Fruit fly (Drosophila melanogaster) whole organism, embryonic: Measurements from ENCODE around the gene CG9776.

Source experiments
- B-H1 ChIP-seq: fragments of 200-800 bp; sonication (Bioruptor generic); IDR thresholded peaks from 3 replicates; pipeline ENCODE4 v1.3.6; 2022; ENCODE audit warnings: missing biosample characterization, missing genetic modification characterization
- Bteb2 ChIP-seq: fragments of 200-800 bp; sonication (Bioruptor generic); optimal IDR thresholded peaks from 2 replicates; lab custom pipeline; 2016; ENCODE audit warnings: missing biosample characterization, missing genetic modification characterization
- CG10321 ChIP-seq: fragments of 200-800 bp; sonication (Bioruptor generic); IDR thresholded peaks from 2 replicates; pipeline ENCODE4 v1.3.6; 2022; ENCODE audit warnings: missing biosample characterization, missing genetic modification characterization
- CG10543 ChIP-seq: fragments of 200-800 bp; sonication (Bioruptor generic); optimal IDR thresholded peaks from 3 replicates; lab custom pipeline; 2017; ENCODE audit warnings: missing biosample characterization, mild to moderate bottlenecking, missing genetic modification characterization, moderate library complexity
- CG10565 ChIP-seq: fragments of 200-800 bp; sonication (Bioruptor generic); optimal IDR thresholded peaks from 3 replicates; lab custom pipeline; 2016; ENCODE audit warnings: missing biosample characterization, mild to moderate bottlenecking, missing genetic modification characterization
- CG11696 ChIP-seq: fragments of 200-800 bp; sonication (Bioruptor generic); IDR thresholded peaks from 2 replicates; pipeline ENCODE4 v1.3.6; 2022; ENCODE audit warnings: missing biosample characterization, missing genetic modification characterization
- CG14667 ChIP-seq: fragments of 200-800 bp; sonication (Bioruptor generic); IDR thresholded peaks from 2 replicates; pipeline ENCODE4 v1.3.6; 2022; ENCODE audit warnings: missing biosample characterization, missing genetic modification characterization
- CG14965 ChIP-seq: fragments of 200-800 bp; sonication (Bioruptor generic); optimal IDR thresholded peaks from 2 replicates; lab custom pipeline; 2016; ENCODE audit warnings: missing biosample characterization, missing genetic modification characterization, borderline replicate concordance
- CG15514 ChIP-seq: fragments of 200-800 bp; sonication (Bioruptor generic); optimal IDR thresholded peaks from 3 replicates; lab custom pipeline; 2017; ENCODE audit warnings: missing biosample characterization, missing genetic modification characterization, mild to moderate bottlenecking, moderate library complexity, missing genetic modification reagents
- CG15696 ChIP-seq: fragments of 200-800 bp; sonication (Bioruptor generic); optimal IDR thresholded peaks from 2 replicates; lab custom pipeline; 2019; ENCODE audit warnings: missing biosample characterization, mild to moderate bottlenecking, missing genetic modification characterization, moderate library complexity
- CG16863 ChIP-seq: fragments of 200-800 bp; sonication (Bioruptor generic); optimal IDR thresholded peaks from 3 replicates; lab custom pipeline; 2016; ENCODE audit warnings: missing biosample characterization, missing genetic modification characterization
- CG17612 ChIP-seq: fragments of 200-800 bp; sonication (Bioruptor generic); IDR thresholded peaks from 2 replicates; pipeline ENCODE4 v1.3.6; 2022; ENCODE audit warnings: missing biosample characterization, missing genetic modification characterization
- CG18011 ChIP-seq: fragments of 200-800 bp; sonication (Bioruptor generic); optimal IDR thresholded peaks from 2 replicates; lab custom pipeline; 2017; ENCODE audit warnings: missing biosample characterization, missing genetic modification characterization, mild to moderate bottlenecking, moderate library complexity, missing genotype
- CG6683 ChIP-seq: fragments of 200-800 bp; sonication (Bioruptor generic); optimal IDR thresholded peaks from 2 replicates; lab custom pipeline; 2017; ENCODE audit warnings: missing biosample characterization, mild to moderate bottlenecking, missing genetic modification characterization, missing genetic modification reagents
- CG7271 ChIP-seq: fragments of 200-800 bp; sonication (Bioruptor generic); optimal IDR thresholded peaks from 2 replicates; lab custom pipeline; 2018; ENCODE audit warnings: missing biosample characterization, mild to moderate bottlenecking, missing genetic modification characterization, moderate library complexity
- CG7372 ChIP-seq: fragments of 200-800 bp; sonication (Bioruptor generic); IDR thresholded peaks from 2 replicates; pipeline ENCODE4 v1.3.6; 2022; ENCODE audit warnings: missing biosample characterization, missing genetic modification characterization
- CG7963 ChIP-seq: fragments of 200-800 bp; sonication (Bioruptor generic); IDR thresholded peaks from 3 replicates; pipeline ENCODE4 v1.3.6; 2022; ENCODE audit warnings: missing biosample characterization, missing genetic modification characterization; ENCODE audit not compliant: partially characterized antibody
- CG8944 ChIP-seq: fragments of 200-800 bp; sonication (Bioruptor generic); optimal IDR thresholded peaks from 3 replicates; lab custom pipeline; 2016; ENCODE audit warnings: missing biosample characterization, missing genetic modification characterization
- CrebB ChIP-seq: fragments of 200-800 bp; sonication (Bioruptor generic); optimal IDR thresholded peaks from 3 replicates; lab custom pipeline; 2018; ENCODE audit warnings: missing biosample characterization, mild to moderate bottlenecking, missing genetic modification characterization
- D19A ChIP-seq: fragments of 200-800 bp; optimal IDR thresholded peaks from 3 replicates; lab custom pipeline; 2019; ENCODE audit warnings: missing biosample characterization, mild to moderate bottlenecking, missing genetic modification characterization, moderate library complexity
- Deaf1 ChIP-seq: fragments of 200-800 bp; optimal IDR thresholded peaks from 3 replicates; lab custom pipeline; 2019; ENCODE audit warnings: missing biosample characterization, mild to moderate bottlenecking, missing genetic modification characterization, moderate library complexity
- HHEX ChIP-seq: fragments of 200-800 bp; sonication (Bioruptor generic); optimal IDR thresholded peaks from 3 replicates; lab custom pipeline; 2017; ENCODE audit warnings: missing biosample characterization, mild to moderate bottlenecking, missing genetic modification characterization, missing genetic modification reagents
- MTF-1 ChIP-seq: fragments of 200-800 bp; sonication (Bioruptor generic); optimal IDR thresholded peaks from 2 replicates; lab custom pipeline; 2018; ENCODE audit warnings: missing biosample characterization, mild to moderate bottlenecking, missing genetic modification characterization, borderline replicate concordance
- Mad ChIP-seq: fragments of 200-800 bp; sonication (Bioruptor generic); optimal IDR thresholded peaks from 2 replicates; lab custom pipeline; 2016; ENCODE audit warnings: missing biosample characterization, missing genetic modification characterization
- Nf-YB ChIP-seq: fragments of 200-800 bp; sonication (Bioruptor generic); optimal IDR thresholded peaks from 3 replicates; lab custom pipeline; 2019; ENCODE audit warnings: missing biosample characterization, mild to moderate bottlenecking, missing genetic modification characterization, moderate library complexity
- Oli ChIP-seq: fragments of 200-800 bp; sonication (Bioruptor generic); optimal IDR thresholded peaks from 2 replicates; lab custom pipeline; 2018; ENCODE audit warnings: missing biosample characterization, mild to moderate bottlenecking, missing genetic modification characterization, moderate library complexity
- Ptx1 ChIP-seq: fragments of 200-800 bp; sonication (Bioruptor generic); IDR thresholded peaks from 2 replicates; pipeline ENCODE4 v1.3.6; 2022; ENCODE audit warnings: missing biosample characterization, missing genetic modification characterization
- Sin3A ChIP-seq: fragments of >200 bp; optimal IDR thresholded peaks from 2 replicates; lab custom pipeline; 2018
- ap ChIP-seq: fragments of 200-800 bp; sonication (Bioruptor generic); IDR thresholded peaks from 2 replicates; pipeline ENCODE4 v1.3.6; 2022; ENCODE audit warnings: missing biosample characterization, missing genetic modification characterization
- bab2 ChIP-seq: fragments of 200-800 bp; sonication (Bioruptor generic); optimal IDR thresholded peaks from 2 replicates; lab custom pipeline; 2016; ENCODE audit warnings: missing biosample characterization, missing genetic modification characterization
- bbx ChIP-seq: fragments of 200-800 bp; sonication (Bioruptor generic); IDR thresholded peaks from 2 replicates; pipeline ENCODE4 v1.3.6; 2022; ENCODE audit warnings: missing biosample characterization, missing genetic modification characterization; ENCODE audit not compliant: partially characterized antibody
- cad ChIP-seq: fragments of >200 bp; optimal IDR thresholded peaks from 2 replicates; lab custom pipeline; 2017; ENCODE audit warnings: missing biosample characterization, missing genetic modification characterization
- cato ChIP-seq: fragments of 200-800 bp; sonication (Bioruptor generic); optimal IDR thresholded peaks from 2 replicates; lab custom pipeline; 2016; ENCODE audit warnings: missing biosample characterization, missing genetic modification characterization, borderline replicate concordance
- cg ChIP-seq: fragments of 200-800 bp; sonication (Bioruptor generic); optimal IDR thresholded peaks from 3 replicates; lab custom pipeline; 2019; ENCODE audit warnings: missing biosample characterization, mild to moderate bottlenecking, missing genetic modification characterization, moderate library complexity
- chif ChIP-seq, 2 experiments: fragments of 200-800 bp; sonication (Bioruptor generic); optimal IDR thresholded peaks; 3 replicates each; lab custom pipeline; 2016; ENCODE audit warnings: missing biosample characterization in 2 of 2, missing genetic modification characterization in 2 of 2
- dan ChIP-seq: fragments of 200-800 bp; sonication (Bioruptor generic); IDR thresholded peaks from 2 replicates; pipeline ENCODE4 v1.3.6; 2022; ENCODE audit warnings: missing biosample characterization, missing genetic modification characterization
- ewg ChIP-seq: fragments of 200-800 bp; sonication (Bioruptor generic); optimal IDR thresholded peaks from 3 replicates; lab custom pipeline; 2017; ENCODE audit warnings: mild to moderate bottlenecking, missing biosample characterization, missing genetic modification reagents, missing genetic modification characterization
- eyg ChIP-seq: fragments of 200-800 bp; sonication (Bioruptor generic); optimal IDR thresholded peaks from 3 replicates; lab custom pipeline; 2016; ENCODE audit warnings: missing biosample characterization, missing genetic modification characterization
- fd64A ChIP-seq: fragments of 200-800 bp; sonication (Bioruptor generic); optimal IDR thresholded peaks from 3 replicates; lab custom pipeline; 2018; ENCODE audit warnings: missing biosample characterization, mild to moderate bottlenecking, missing genetic modification characterization
- gce ChIP-seq: fragments of 200-800 bp; sonication (Bioruptor generic); IDR thresholded peaks from 3 replicates; pipeline ENCODE4 v1.3.6; 2022; ENCODE audit warnings: missing biosample characterization, missing genetic modification characterization
- gcm ChIP-seq: fragments of 200-800 bp; sonication (Bioruptor generic); optimal IDR thresholded peaks from 2 replicates; lab custom pipeline; 2019; ENCODE audit warnings: missing biosample characterization, mild to moderate bottlenecking, missing genetic modification characterization, moderate library complexity
- gsb-n ChIP-seq: fragments of 200-800 bp; sonication (Bioruptor generic); optimal IDR thresholded peaks from 3 replicates; lab custom pipeline; 2018; ENCODE audit warnings: missing biosample characterization, mild to moderate bottlenecking, missing genetic modification characterization
- jing ChIP-seq: fragments of 200-800 bp; sonication (Bioruptor generic); optimal IDR thresholded peaks from 2 replicates; lab custom pipeline; 2018; ENCODE audit warnings: missing biosample characterization, mild to moderate bottlenecking, missing genetic modification characterization
- kah ChIP-seq: fragments of 200-800 bp; sonication (Bioruptor generic); optimal IDR thresholded peaks from 2 replicates; lab custom pipeline; 2018; ENCODE audit warnings: missing biosample characterization, mild to moderate bottlenecking, missing genetic modification characterization
- lola ChIP-seq, 3 experiments: fragments of >200 bp in 2 of 3; fragments of 200-800 bp in 1 of 3; sonication (Bioruptor generic) in 1 of 3; optimal IDR thresholded peaks; 2 replicates each; lab custom pipeline; 2017 to 2019; ENCODE audit warnings: missing biosample characterization in 3 of 3, missing genetic modification characterization in 3 of 3, mild to moderate bottlenecking in 1 of 3, moderate library complexity in 1 of 3
- pan ChIP-seq, 4 experiments: fragments of >200 bp in 3 of 4; fragments of 200-800 bp in 1 of 4; sonication (Bioruptor generic) in 1 of 4; optimal IDR thresholded peaks in 3 of 4; IDR thresholded peaks in 1 of 4; 2 replicates each; pipeline versions ENCODE4 v1.3.6 to Lab custom; 2017 to 2022; ENCODE audit warnings: missing biosample characterization in 2 of 4, missing genetic modification characterization in 2 of 4, mixed read lengths in 1 of 4
- pum ChIP-seq: fragments of 200-800 bp; sonication (Bioruptor generic); optimal IDR thresholded peaks from 2 replicates; lab custom pipeline; 2016; ENCODE audit warnings: missing biosample characterization, missing genetic modification characterization
- slou ChIP-seq: fragments of 200-800 bp; sonication (Bioruptor generic); optimal IDR thresholded peaks from 3 replicates; lab custom pipeline; 2016; ENCODE audit warnings: missing biosample characterization, missing genetic modification characterization
- slp2 ChIP-seq: fragments of 200-800 bp; sonication (Bioruptor generic); optimal IDR thresholded peaks from 2 replicates; lab custom pipeline; 2016; ENCODE audit warnings: missing biosample characterization, missing genetic modification characterization
- usp ChIP-seq: fragments of >200 bp; optimal IDR thresholded peaks from 2 replicates; lab custom pipeline; 2017; ENCODE audit warnings: missing biosample characterization, missing genetic modification characterization

The CG9776 gene

dm6 chr3R:4319507-4320138 lies 14.2 kb downstream of the CG9776 start, which contains the start of gene CG9795:
TSS of gene CG9795 (plus strand) at chr3R:4319683.
- TF ChIP-seq pan (optimal IDR thresholded peaks at IDR 0.05; lab: Kevin White, UChicago) (no peak), pan (GFP tag; optimal IDR thresholded peaks at IDR 0.05 in 1 of 2, IDR thresholded peaks at IDR 0.05 in 1 of 2) (peak in 1 of 2 experiments; percentile 47), CG8944 (GFP tag; lab: Kevin White, UChicago) (no peak), Ptx1 (GFP tag; lab: Robert Waterston, UW) (no peak), pum (GFP tag; lab: Kevin White, UChicago) (peak; percentile 4), CG10543 (peak; percentile 28), CG18011 (GFP tag; lab: Kevin White, UChicago) (no peak), cg (GFP tag; lab: Kevin White, UChicago) (no peak), ap (no peak), CG7271 (tag; lab: Kevin White, UChicago) (no peak), Sin3A (peak; percentile 20), cad (GFP tag; lab: Kevin White, UChicago) (no peak), cato (GFP tag; lab: Kevin White, UChicago) (no peak), gcm (GFP tag; lab: Kevin White, UChicago) (no peak), CG6683 (GFP tag; lab: Kevin White, UChicago) (peak; percentile 26), CG14667 (GFP tag; lab: Robert Waterston, UW) (no peak), bbx (peak; percentile 96), slou (GFP tag; lab: Kevin White, UChicago) (no peak), slp2 (GFP tag; lab: Kevin White, UChicago) (no peak), CG17612 (GFP tag; lab: Robert Waterston, UW) (no peak), CG11696 (no peak), CG15696 (tag; lab: Kevin White, UChicago) (no peak), CG7963 (peak; percentile 96), bab2 (GFP tag; lab: Kevin White, UChicago) (no peak), CG10321 (GFP tag; lab: Robert Waterston, UW) (no peak), CG7372 (GFP tag; lab: Robert Waterston, UW) (no peak), B-H1 (GFP tag; lab: Robert Waterston, UW) (no peak), Oli (tag; lab: Kevin White, UChicago) (no peak), CG16863 (GFP tag; lab: Kevin White, UChicago) (peak; percentile 21), HHEX (GFP tag; lab: Kevin White, UChicago) (peak; percentile 6), Nf-YB (no peak), dan (GFP tag; lab: Robert Waterston, UW) (no peak), usp (GFP tag; lab: Kevin White, UChicago) (no peak), jing (GFP tag; lab: Kevin White, UChicago) (no peak), Bteb2 (GFP tag; lab: Kevin White, UChicago) (no peak), kah (GFP tag; lab: Kevin White, UChicago) (no peak), CrebB (tag; lab: Kevin White, UChicago) (peak; percentile 54), CG15514 (GFP tag; lab: Kevin White, UChicago) (peak; percentile 84), ewg (GFP tag; lab: Kevin White, UChicago) (no peak), Deaf1 (tag; lab: Kevin White, UChicago) (no peak), CG10565 (GFP tag; lab: Kevin White, UChicago) (no peak), gsb-n (no peak), lola (GFP tag; optimal IDR thresholded peaks at IDR 0.05; lab: Kevin White, UChicago) (no peak), gce (GFP tag; lab: Robert Waterston, UW) (no peak), MTF-1 (no peak), fd64A (no peak), D19A (tag; lab: Kevin White, UChicago) (no peak), eyg (GFP tag; lab: Kevin White, UChicago) (no peak), CG14965 (GFP tag; lab: Kevin White, UChicago) (no peak), Mad (GFP tag; lab: Kevin White, UChicago) (peak; percentile 24), chif (GFP tag; optimal IDR thresholded peaks at IDR 0.05; lab: Kevin White, UChicago) (no peak)
